Fruit fly (Drosophila melanogaster) whole organism, pupa: ENCODE measurements around the gene COX7A.

Experiments
- CG10348 ChIP-seq: fragments of 200-800 bp; sonication (Bioruptor generic); IDR thresholded peaks from 2 replicates; pipeline ENCODE4 v1.3.6; 2022; ENCODE audit warnings: missing biosample characterization, missing genetic modification characterization
- CG15710 ChIP-seq: fragments of 200-800 bp; sonication (Bioruptor generic); optimal IDR thresholded peaks from 2 replicates; lab custom pipeline; 2018; ENCODE audit warnings: missing biosample characterization, mild to moderate bottlenecking, missing genetic modification characterization, moderate library complexity
- CG32121 ChIP-seq: fragments of 200-800 bp; sonication (Bioruptor generic); IDR thresholded peaks from 2 replicates; pipeline ENCODE4 v1.3.6; 2022; ENCODE audit warnings: missing biosample characterization, missing genetic modification characterization
- CG34367 ChIP-seq: fragments of 200-800 bp; sonication (Bioruptor generic); optimal IDR thresholded peaks from 2 replicates; lab custom pipeline; 2018; ENCODE audit warnings: missing biosample characterization, mild to moderate bottlenecking, missing genetic modification characterization
- CG4496 ChIP-seq: fragments of 200-800 bp; sonication (Bioruptor generic); IDR thresholded peaks from 3 replicates; pipeline ENCODE4 v1.3.6; 2022; ENCODE audit warnings: missing biosample characterization, missing genetic modification characterization
- CG8159 ChIP-seq: fragments of 200-800 bp; sonication (Bioruptor generic); optimal IDR thresholded peaks from 3 replicates; lab custom pipeline; 2018; ENCODE audit warnings: missing biosample characterization, mild to moderate bottlenecking, missing genetic modification characterization, moderate library complexity
- CG8301 ChIP-seq: fragments of 200-800 bp; sonication (Bioruptor generic); optimal IDR thresholded peaks from 2 replicates; lab custom pipeline; 2018; ENCODE audit warnings: missing biosample characterization, mild to moderate bottlenecking, missing genetic modification characterization
- CG9948 ChIP-seq: fragments of 200-800 bp; sonication (Bioruptor generic); optimal IDR thresholded peaks from 2 replicates; lab custom pipeline; 2018; ENCODE audit warnings: missing biosample characterization, mild to moderate bottlenecking, missing genetic modification characterization, moderate library complexity
- D1 ChIP-seq: fragments of 200-800 bp; sonication (Bioruptor generic); optimal IDR thresholded peaks from 2 replicates; lab custom pipeline; 2018; ENCODE audit warnings: missing biosample characterization, mild to moderate bottlenecking, missing genetic modification characterization, moderate library complexity
- EcR ChIP-seq: fragments of 200-800 bp; sonication (Bioruptor generic); optimal IDR thresholded peaks from 3 replicates; lab custom pipeline; 2019; ENCODE audit warnings: missing biosample characterization, missing genetic modification characterization, mild to moderate bottlenecking, moderate library complexity, missing genetic modification reagents
- Snoo ChIP-seq: fragments of 200-800 bp; sonication (Bioruptor generic); optimal IDR thresholded peaks from 3 replicates; lab custom pipeline; 2017; ENCODE audit warnings: missing biosample characterization, mild to moderate bottlenecking, missing genetic modification characterization, inconsistent platforms
- fd96Ca ChIP-seq: fragments of 200-800 bp; sonication (Bioruptor generic); IDR thresholded peaks from 3 replicates; pipeline ENCODE4 v1.3.6; 2022; ENCODE audit warnings: missing biosample characterization, missing genetic modification characterization
- gl ChIP-seq: fragments of 200-800 bp; sonication (Bioruptor generic); optimal IDR thresholded peaks from 2 replicates; lab custom pipeline; 2018; ENCODE audit warnings: missing biosample characterization, mild to moderate bottlenecking, missing genetic modification characterization

DNA sequence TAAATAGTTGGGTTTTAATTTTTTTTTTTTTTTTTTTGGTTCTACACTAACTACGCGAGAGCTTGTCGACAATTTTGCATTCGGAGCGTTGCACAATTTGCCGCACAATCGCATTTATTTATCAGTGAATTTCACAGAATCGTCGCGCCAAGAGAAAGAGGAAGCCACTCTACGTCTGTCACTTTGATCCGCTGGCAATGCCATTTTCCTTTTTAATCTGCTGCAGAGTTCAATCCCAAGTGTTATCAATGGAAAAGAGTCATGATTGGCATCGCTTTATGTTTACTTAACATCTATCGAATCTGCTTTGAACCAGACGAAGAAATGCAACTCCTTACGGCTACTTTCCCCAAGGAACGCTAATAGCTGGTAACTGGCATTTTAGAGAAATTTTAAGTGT is 11.2 kb downstream of the COX7A start:
- TF ChIP-seq fd96Ca (GFP tag; lab: Robert Waterston, UW) (no peak), Snoo (tag; lab: Kevin White, UChicago) (no peak), CG34367 (tag; lab: Kevin White, UChicago) (no peak), CG32121 (GFP tag; lab: Robert Waterston, UW) (no peak), CG15710 (tag; lab: Kevin White, UChicago) (no peak), CG4496 (GFP tag; lab: Robert Waterston, UW) (no peak), CG9948 (no peak), EcR (GFP tag; lab: Kevin White, UChicago) (peak; percentile 16), CG8159 (no peak), CG8301 (tag; lab: Kevin White, UChicago) (no peak), gl (tag; lab: Kevin White, UChicago) (no peak), CG10348 (GFP tag; lab: Robert Waterston, UW) (no peak), D1 (tag; lab: Kevin White, UChicago) (no peak)
